Worm (Caenorhabditis elegans) whole organism, L3 larva: ENCODE measurements around the gene unc-5.

Source experiments
- aly-2 ChIP-seq: fragments of 150-350 bp; optimal IDR thresholded peaks from 2 replicates; lab custom pipeline; 2014; ENCODE audit warnings: missing biosample characterization, missing genetic modification characterization
- ama-1 ChIP-seq: fragments of 150-350 bp; optimal IDR thresholded peaks from 2 replicates; lab custom pipeline; 2018
- ceh-16 ChIP-seq: sonication (generic microtip); optimal IDR thresholded peaks from 2 replicates; lab custom pipeline; 2017; ENCODE audit warnings: missing biosample characterization, missing genetic modification characterization
- ceh-28 ChIP-seq: fragments of 150-350 bp; optimal IDR thresholded peaks from 2 replicates; lab custom pipeline; 2014; ENCODE audit warnings: missing biosample characterization, missing genetic modification reagents, missing genetic modification characterization
- ceh-82 ChIP-seq: fragments of 150-350 bp; optimal IDR thresholded peaks from 2 replicates; lab custom pipeline; 2014; ENCODE audit warnings: missing biosample characterization, missing genetic modification characterization
- ceh-9 ChIP-seq: sonication (generic microtip); optimal IDR thresholded peaks from 2 replicates; lab custom pipeline; 2018; ENCODE audit warnings: missing biosample characterization, missing genetic modification characterization
- daf-12 ChIP-seq: fragments of 150-350 bp; optimal IDR thresholded peaks from 2 replicates; lab custom pipeline; 2014; ENCODE audit warnings: missing biosample characterization, missing genetic modification reagents, missing genetic modification characterization
- egl-5 ChIP-seq: fragments of 150-350 bp; optimal IDR thresholded peaks from 2 replicates; lab custom pipeline; 2017; ENCODE audit warnings: missing biosample characterization, missing genetic modification reagents, missing genetic modification characterization, inconsistent platforms
- elt-2 ChIP-seq: sonication (generic microtip); optimal IDR thresholded peaks from 2 replicates; lab custom pipeline; 2016; ENCODE audit warnings: missing genetic modification reagents, mild to moderate bottlenecking, missing genetic modification characterization, missing compliant biosample characterization
- eor-1 ChIP-seq, 2 experiments: fragments of 150-350 bp; optimal IDR thresholded peaks; 2 replicates each; lab custom pipeline; 2014 to 2018; ENCODE audit warnings: missing biosample characterization in 2 of 2, missing genetic modification characterization in 2 of 2
- fkh-10 ChIP-seq: sonication (generic microtip); optimal IDR thresholded peaks from 2 replicates; lab custom pipeline; 2017; ENCODE audit warnings: missing biosample characterization, missing genetic modification reagents, missing genetic modification characterization
- hmg-11 ChIP-seq: sonication (generic microtip); optimal IDR thresholded peaks from 2 replicates; lab custom pipeline; 2016; ENCODE audit warnings: missing genetic modification characterization, missing compliant biosample characterization
- jun-1 ChIP-seq: fragments of 150-350 bp; optimal IDR thresholded peaks from 2 replicates; lab custom pipeline; 2014; ENCODE audit warnings: missing biosample characterization, missing genetic modification reagents, missing genetic modification characterization
- lin-15B ChIP-seq: fragments of 150-350 bp; optimal IDR thresholded peaks from 2 replicates; lab custom pipeline; 2014; ENCODE audit warnings: missing biosample characterization, missing genetic modification characterization
- lin-39 ChIP-seq: fragments of 150-350 bp; optimal IDR thresholded peaks from 2 replicates; lab custom pipeline; 2018; ENCODE audit warnings: missing biosample characterization, missing genetic modification reagents, missing genetic modification characterization
- lsy-12 ChIP-seq: sonication (generic microtip); optimal IDR thresholded peaks from 2 replicates; lab custom pipeline; 2016; ENCODE audit warnings: mild to moderate bottlenecking, missing genetic modification characterization, missing compliant biosample characterization
- mdl-1 ChIP-seq: fragments of 150-350 bp; optimal IDR thresholded peaks from 2 replicates; lab custom pipeline; 2014; ENCODE audit warnings: missing biosample characterization, missing genetic modification characterization
- mml-1 ChIP-seq: fragments of 150-350 bp; sonication (generic microtip); optimal IDR thresholded peaks from 3 replicates; lab custom pipeline; 2014; ENCODE audit warnings: missing biosample characterization, missing genetic modification characterization
- nfya-1 ChIP-seq: sonication (generic microtip); optimal IDR thresholded peaks from 2 replicates; lab custom pipeline; 2017; ENCODE audit warnings: missing genetic modification characterization, mild to moderate bottlenecking, missing compliant biosample characterization, antibody characterized with exemption, moderate library complexity; ENCODE audit not compliant: insufficient read depth
- nhr-11 ChIP-seq: fragments of 150-350 bp; optimal IDR thresholded peaks from 2 replicates; lab custom pipeline; 2014; ENCODE audit warnings: missing biosample characterization, missing genetic modification characterization
- nhr-12 ChIP-seq: fragments of 150-350 bp; optimal IDR thresholded peaks from 2 replicates; lab custom pipeline; 2014; ENCODE audit warnings: missing biosample characterization, missing genetic modification characterization
- nhr-23 ChIP-seq: fragments of 150-350 bp; optimal IDR thresholded peaks from 2 replicates; lab custom pipeline; 2014; ENCODE audit warnings: missing biosample characterization, missing genetic modification reagents, missing genetic modification characterization
- nhr-237 ChIP-seq: fragments of 150-350 bp; optimal IDR thresholded peaks from 2 replicates; lab custom pipeline; 2014; ENCODE audit warnings: missing biosample characterization, missing genetic modification characterization
- nhr-25 ChIP-seq: sonication (generic microtip); optimal IDR thresholded peaks from 2 replicates; lab custom pipeline; 2017; ENCODE audit warnings: missing biosample characterization, missing genetic modification characterization
- nhr-28 ChIP-seq: fragments of 150-350 bp; optimal IDR thresholded peaks from 2 replicates; lab custom pipeline; 2014; ENCODE audit warnings: missing biosample characterization, missing genetic modification characterization
- nhr-76 ChIP-seq: fragments of 150-350 bp; sonication (generic microtip); optimal IDR thresholded peaks from 5 replicates; lab custom pipeline; 2014; ENCODE audit warnings: missing biosample characterization, missing genetic modification characterization
- pha-4 ChIP-seq: fragments of 150-350 bp; optimal IDR thresholded peaks from 2 replicates; lab custom pipeline; 2014; ENCODE audit warnings: missing biosample characterization, missing genetic modification reagents, missing genetic modification characterization
- pqm-1 ChIP-seq: fragments of 150-350 bp; optimal IDR thresholded peaks from 2 replicates; lab custom pipeline; 2017; ENCODE audit warnings: missing biosample characterization, missing genetic modification characterization, inconsistent platforms
- sea-2 ChIP-seq: fragments of 150-350 bp; sonication (generic microtip); optimal IDR thresholded peaks from 4 replicates; lab custom pipeline; 2014; ENCODE audit warnings: missing biosample characterization, missing genetic modification reagents, missing genetic modification characterization
- snpc-4 ChIP-seq: fragments of 150-350 bp; optimal IDR thresholded peaks from 2 replicates; lab custom pipeline; 2014; ENCODE audit warnings: missing biosample characterization, missing genetic modification characterization
- tbx-2 ChIP-seq: sonication (generic microtip); optimal IDR thresholded peaks from 2 replicates; lab custom pipeline; 2016; ENCODE audit warnings: mild to moderate bottlenecking, missing genetic modification characterization, missing compliant biosample characterization
- unc-39 ChIP-seq: sonication (generic microtip); optimal IDR thresholded peaks from 4 replicates; lab custom pipeline; 2017; ENCODE audit warnings: missing biosample characterization, missing genetic modification characterization
- unc-62 ChIP-seq: fragments of 150-350 bp; sonication (generic microtip); optimal IDR thresholded peaks from 4 replicates; lab custom pipeline; 2014; ENCODE audit warnings: missing biosample characterization, missing genetic modification reagents, missing genetic modification characterization
- zag-1 ChIP-seq: fragments of 150-350 bp; optimal IDR thresholded peaks from 2 replicates; lab custom pipeline; 2014; ENCODE audit warnings: missing biosample characterization, missing genetic modification characterization
- ztf-11 ChIP-seq: fragments of 150-350 bp; optimal IDR thresholded peaks from 2 replicates; lab custom pipeline; 2014; ENCODE audit warnings: missing biosample characterization, missing genetic modification characterization

unc-5 gene

ce11 chrIV:5561059-5561458 lies 32.9 kb upstream of the unc-5 start:
- TF ChIP-seq nhr-12 (no peak), hmg-11 (tag; lab: Kevin White, UChicago) (no peak), sea-2 (GFP tag; lab: Kevin White, UChicago) (no peak), ceh-16 (tag; lab: Kevin White, UChicago) (no peak), mml-1 (tag; lab: Kevin White, UChicago) (no peak), nhr-28 (tag; lab: Kevin White, UChicago) (no peak), eor-1 (tag; optimal IDR thresholded peaks at IDR 0.05; lab: Kevin White, UChicago) (no peak), snpc-4 (tag; lab: Kevin White, UChicago) (no peak)

- no peak for TF ChIP-seq nhr-237
- TF ChIP-seq lin-15B (tag; lab: Kevin White, UChicago) = no peak
- TF ChIP-seq ceh-28 = no peak
- no peak for TF ChIP-seq lsy-12 (tag; lab: Kevin White, UChicago)
- no peak for TF ChIP-seq pqm-1 (tag; lab: Kevin White, UChicago)
- TF ChIP-seq daf-12 (tag; lab: Kevin White, UChicago) = no peak
- no peak for TF ChIP-seq fkh-10 (GFP tag; lab: Kevin White, UChicago)
- TF ChIP-seq egl-5 (tag; lab: Kevin White, UChicago) = no peak
- no peak for TF ChIP-seq hmg-11 (tag; lab: Kevin White, UChicago)
- TF ChIP-seq ztf-11 = no peak
- TF ChIP-seq unc-39 (tag; lab: Kevin White, UChicago) = no peak
- no peak for TF ChIP-seq ceh-82 (tag; lab: Kevin White, UChicago)
- no peak for TF ChIP-seq nhr-76 (tag; lab: Kevin White, UChicago)
- no peak for TF ChIP-seq mdl-1 (tag; lab: Kevin White, UChicago)
- no peak for TF ChIP-seq aly-2
- no peak for TF ChIP-seq unc-62 (GFP tag; lab: Kevin White, UChicago)
- no peak for TF ChIP-seq nhr-23
- TF ChIP-seq, all 47 proteins: peak for 0
Measured at ce11 chrIV:5554168-5554567, 26.0 kb upstream of the unc-5 start.

ce11 chrIV:5550676-5551184 lies 22.6 kb upstream of the unc-5 start, which contains the start of gene ari-2:
Gene ari-2, plus strand, starts transcription at chrIV:5551134.
- TF ChIP-seq nhr-25 (tag; lab: Kevin White, UChicago) = peak; percentile 41
- TF ChIP-seq ama-1 (lab: Kevin White, UChicago) = peak; percentile 62
- TF ChIP-seq pha-4 (tag; lab: Kevin White, UChicago) = peak; percentile 16
- peak; percentile 36 for TF ChIP-seq nfya-1
- no peak for TF ChIP-seq fkh-10 (GFP tag; lab: Kevin White, UChicago)
- TF ChIP-seq, all 47 proteins: peak for 4

- TF ChIP-seq nhr-11 (tag; lab: Kevin White, UChicago) (no peak), nfya-1 (peak; percentile 56), lin-15B (tag; lab: Kevin White, UChicago) (peak; percentile 78), fkh-10 (GFP tag; lab: Kevin White, UChicago) (peak; percentile 22), nhr-23 (peak; percentile 65), pqm-1 (tag; lab: Kevin White, UChicago) (peak; percentile 8), jun-1 (tag; lab: Kevin White, UChicago) (peak; percentile 0), nhr-25 (tag; lab: Kevin White, UChicago) (peak; percentile 62), zag-1 (tag; lab: Kevin White, UChicago) (no peak), lin-39 (peak; percentile 23), snpc-4 (tag; lab: Kevin White, UChicago) (peak; percentile 38), egl-5 (tag; lab: Kevin White, UChicago) (peak; percentile 61), tbx-2 (tag; lab: Kevin White, UChicago) (no peak), elt-2 (tag; lab: Kevin White, UChicago) (peak; percentile 4), hmg-11 (tag; lab: Kevin White, UChicago) (no peak), ceh-9 (no peak), pha-4 (tag; lab: Kevin White, UChicago) (peak; percentile 16), unc-62 (GFP tag; lab: Kevin White, UChicago) (no peak)
Measured at ce11 chrIV:5548843-5549242, 20.7 kb upstream of the unc-5 start.
